Worm (Caenorhabditis elegans) whole organism, early embryonic: ENCODE results near the gene F32A5.8.

ENCODE experiments used
- B0310.2 ChIP-seq: sonication (generic microtip); optimal IDR thresholded peaks from 2 replicates; lab custom pipeline; 2016; ENCODE audit warnings: mild to moderate bottlenecking, missing genetic modification characterization, missing compliant biosample characterization
- F13C5.2 ChIP-seq: sonication (generic microtip); optimal IDR thresholded peaks from 2 replicates; lab custom pipeline; 2017; ENCODE audit warnings: mild to moderate bottlenecking, missing genetic modification characterization, inconsistent platforms, missing compliant biosample characterization
- aly-1 ChIP-seq: sonication (generic microtip); optimal IDR thresholded peaks from 2 replicates; lab custom pipeline; 2016; ENCODE audit warnings: missing genetic modification characterization, missing compliant biosample characterization
- ama-1 ChIP-seq: fragments of 150-350 bp; optimal IDR thresholded peaks from 2 replicates; lab custom pipeline; 2014
- ceh-13 ChIP-seq: fragments of 200-800 bp; sonication (Bioruptor generic); optimal IDR thresholded peaks from 2 replicates; lab custom pipeline; 2018; ENCODE audit warnings: mild to moderate bottlenecking, missing genetic modification characterization, missing compliant biosample characterization
- ceh-36 ChIP-seq: sonication (generic microtip); optimal IDR thresholded peaks from 2 replicates; lab custom pipeline; 2016; ENCODE audit warnings: missing genetic modification characterization, inconsistent platforms, missing compliant biosample characterization
- ets-7 ChIP-seq: sonication (generic microtip); optimal IDR thresholded peaks from 2 replicates; lab custom pipeline; 2016; ENCODE audit warnings: missing genotype, missing genetic modification characterization, missing compliant biosample characterization
- flt-1 ChIP-seq: fragments of 200-800 bp; sonication (Bioruptor generic); IDR thresholded peaks from 2 replicates; pipeline ENCODE4 v1.3.6; 2022; ENCODE audit warnings: missing genetic modification characterization, missing compliant biosample characterization
- hmbx-1 ChIP-seq: sonication (generic microtip); optimal IDR thresholded peaks from 2 replicates; lab custom pipeline; 2016; ENCODE audit warnings: mild to moderate bottlenecking, missing genetic modification characterization, missing compliant biosample characterization
- hmg-4 ChIP-seq: fragments of 200-800 bp; sonication (Bioruptor generic); optimal IDR thresholded peaks from 2 replicates; lab custom pipeline; 2018; ENCODE audit warnings: mild to moderate bottlenecking, missing genetic modification characterization, missing compliant biosample characterization
- hnd-1 ChIP-seq: sonication (generic microtip); optimal IDR thresholded peaks from 2 replicates; lab custom pipeline; 2016; ENCODE audit warnings: missing genetic modification characterization, missing compliant biosample characterization
- pes-1 ChIP-seq: fragments of 200-800 bp; sonication (Bioruptor generic); IDR thresholded peaks from 2 replicates; pipeline ENCODE4 v1.3.6; 2022; ENCODE audit warnings: missing genetic modification reagents, missing genetic modification characterization, missing compliant biosample characterization
- scrt-1 ChIP-seq: fragments of 200-800 bp; sonication (Bioruptor generic); IDR thresholded peaks from 2 replicates; pipeline ENCODE4 v1.3.6; 2022; ENCODE audit warnings: missing genetic modification characterization, missing compliant biosample characterization
- sea-1 ChIP-seq: fragments of 200-800 bp; sonication (Bioruptor generic); conservative IDR thresholded peaks from 2 replicates; pipeline ENCODE4 v1.3.6; 2022; ENCODE audit warnings: missing genetic modification characterization, missing compliant biosample characterization
- tbx-11 ChIP-seq: fragments of 200-800 bp; sonication (Bioruptor generic); IDR thresholded peaks from 2 replicates; pipeline ENCODE4 v1.3.6; 2022; ENCODE audit warnings: missing genetic modification characterization, missing compliant biosample characterization
- tbx-37 ChIP-seq: fragments of 200-800 bp; sonication (Bioruptor generic); conservative IDR thresholded peaks from 2 replicates; pipeline ENCODE4 v1.3.6; 2022; ENCODE audit warnings: missing genetic modification reagents, missing genetic modification characterization, missing compliant biosample characterization
- tra-4 ChIP-seq: sonication (generic microtip); optimal IDR thresholded peaks from 2 replicates; lab custom pipeline; 2017; ENCODE audit warnings: missing genetic modification characterization, missing compliant biosample characterization

F32A5.8 gene

ce11 chrII:7305558-7305957 lies 49.6 kb downstream of the F32A5.8 start, which contains the start of gene brf-1:
Gene brf-1, plus strand, starts transcription at chrII:7305858.
- TF ChIP-seq tbx-37 (GFP tag; lab: Robert Waterston, UW): no peak
- TF ChIP-seq hmg-4 (GFP tag; lab: Kevin White, UChicago): no peak
- no peak for TF ChIP-seq scrt-1
- TF ChIP-seq ama-1: no peak
- no peak for TF ChIP-seq tra-4 (tag; lab: Kevin White, UChicago)
- no peak for TF ChIP-seq ets-7 (tag; lab: Kevin White, UChicago)
- TF ChIP-seq B0310.2 (tag; lab: Kevin White, UChicago): no peak
- TF ChIP-seq aly-1 (tag; lab: Kevin White, UChicago): no peak
- no peak for TF ChIP-seq flt-1 (GFP tag; lab: Robert Waterston, UW)
- no peak for TF ChIP-seq sea-1
- TF ChIP-seq pes-1: no peak
- no peak for TF ChIP-seq hmbx-1 (tag; lab: Kevin White, UChicago)
- TF ChIP-seq hnd-1: no peak
- TF ChIP-seq tbx-11 (GFP tag; lab: Robert Waterston, UW): no peak
- TF ChIP-seq ceh-13 (GFP tag; lab: Kevin White, UChicago): no peak
- TF ChIP-seq F13C5.2 (tag; lab: Kevin White, UChicago): no peak
- no peak for TF ChIP-seq ceh-36
